Worm (Caenorhabditis elegans): ENCODE results near the gene ins-21.

DNA sequence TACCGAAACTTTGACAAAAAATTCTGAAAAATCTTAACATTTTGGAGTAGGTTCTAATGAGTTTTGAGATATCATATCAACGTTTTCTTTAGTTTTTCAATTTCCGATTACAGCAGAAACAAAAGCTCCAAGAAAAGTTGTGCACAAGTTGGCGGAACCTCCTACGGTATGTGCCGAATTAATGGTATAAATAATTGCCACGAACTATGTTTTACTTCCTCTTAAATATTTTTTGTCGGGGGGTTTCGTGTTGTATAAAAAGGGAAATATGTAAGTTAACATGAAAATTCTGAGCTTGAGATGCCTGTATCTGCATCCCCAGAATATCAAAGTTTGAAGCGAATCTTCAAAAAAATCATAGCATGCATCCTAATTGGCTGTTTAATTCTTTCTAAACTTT, 10.3 kb downstream of the ins-21 start, which contains the start of gene M04D8.8:
- TF ChIP-seq lin-35 (GFP tag; optimal IDR thresholded peaks at IDR 0.05) (no peak), elt-3 (tag; optimal IDR thresholded peaks at IDR 0.05) (no peak), ama-1 (optimal IDR thresholded peaks at IDR 0.05) (no peak), rnt-1 (tag; optimal IDR thresholded peaks at IDR 0.05) (no peak), skn-1 (tag; optimal IDR thresholded peaks at IDR 0.05) (no peak), pag-3 (tag; optimal IDR thresholded peaks at IDR 0.05; ENCODE audit: borderline replicate concordance, insufficient read depth) (no peak), nhr-20 (tag; optimal IDR thresholded peaks at IDR 0.05) (no peak), lin-39 (tag; optimal IDR thresholded peaks at IDR 0.05) (no peak), isw-1 (GFP tag; IDR thresholded peaks at IDR 0.05) (no peak), ces-1 (GFP tag; optimal IDR thresholded peaks at IDR 0.05) (no peak), ets-5 (GFP tag; IDR thresholded peaks at IDR 0.05) (no peak), efl-1 (optimal IDR thresholded peaks at IDR 0.05) (no peak), efl-1 (GFP tag; optimal IDR thresholded peaks at IDR 0.05 in 1 of 2) (no peak)
